Worm (Caenorhabditis elegans) whole organism, late embryonic: ENCODE measurements around the gene cnp-2.

Source experiments
- C08G9.2 ChIP-seq: sonication (generic microtip); optimal IDR thresholded peaks from 2 replicates; lab custom pipeline; 2016; ENCODE audit warnings: mild to moderate bottlenecking, missing genetic modification characterization, moderate library complexity, missing compliant biosample characterization
- F13H6.1 ChIP-seq: sonication (generic microtip); optimal IDR thresholded peaks from 2 replicates; lab custom pipeline; 2016; ENCODE audit warnings: missing genetic modification characterization, missing compliant biosample characterization
- K02D7.2 ChIP-seq: sonication (generic microtip); optimal IDR thresholded peaks from 2 replicates; lab custom pipeline; 2017; ENCODE audit warnings: mild to moderate bottlenecking, missing genetic modification characterization, missing compliant biosample characterization
- K09A11.1 ChIP-seq: sonication (generic microtip); optimal IDR thresholded peaks from 2 replicates; lab custom pipeline; 2017; ENCODE audit warnings: antibody characterized with exemption, mild to moderate bottlenecking, missing genetic modification characterization, missing compliant biosample characterization; ENCODE audit not compliant: insufficient read depth
- T23F11.4 ChIP-seq: fragments of 200-800 bp; sonication (Bioruptor generic); optimal IDR thresholded peaks from 2 replicates; lab custom pipeline; 2018; ENCODE audit warnings: mild to moderate bottlenecking, missing genetic modification characterization, missing compliant biosample characterization
- ahr-1 ChIP-seq: sonication (generic microtip); optimal IDR thresholded peaks from 2 replicates; lab custom pipeline; 2016; ENCODE audit warnings: missing genetic modification characterization, missing compliant biosample characterization
- ama-1 ChIP-seq: fragments of 150-350 bp; optimal IDR thresholded peaks from 2 replicates; lab custom pipeline; 2014
- ceh-14 ChIP-seq: sonication (generic microtip); optimal IDR thresholded peaks from 2 replicates; lab custom pipeline; 2016; ENCODE audit warnings: missing genotype, missing genetic modification characterization, missing compliant biosample characterization
- ceh-18 ChIP-seq: sonication (generic microtip); optimal IDR thresholded peaks from 2 replicates; lab custom pipeline; 2016; ENCODE audit warnings: missing genetic modification characterization, missing compliant biosample characterization
- ceh-19 ChIP-seq: fragments of 200-800 bp; sonication (Bioruptor generic); optimal IDR thresholded peaks from 2 replicates; lab custom pipeline; 2018; ENCODE audit warnings: mild to moderate bottlenecking, missing genetic modification characterization, missing compliant biosample characterization
- ceh-2 ChIP-seq: sonication (generic microtip); optimal IDR thresholded peaks from 2 replicates; lab custom pipeline; 2016; ENCODE audit warnings: missing genotype, missing genetic modification characterization, missing compliant biosample characterization
- ceh-22 ChIP-seq: sonication (generic microtip); optimal IDR thresholded peaks from 2 replicates; lab custom pipeline; 2017; ENCODE audit warnings: missing biosample characterization, missing genetic modification characterization
- ceh-30 ChIP-seq: fragments of 150-350 bp; optimal IDR thresholded peaks from 2 replicates; lab custom pipeline; 2014; ENCODE audit warnings: missing biosample characterization, missing genetic modification characterization
- ceh-31 ChIP-seq: sonication (generic microtip); optimal IDR thresholded peaks from 2 replicates; lab custom pipeline; 2016; ENCODE audit warnings: missing genetic modification characterization, missing compliant biosample characterization
- ceh-34 ChIP-seq: sonication (generic microtip); optimal IDR thresholded peaks from 2 replicates; lab custom pipeline; 2016; ENCODE audit warnings: mild to moderate bottlenecking, missing genetic modification characterization, missing compliant biosample characterization
- ceh-6 ChIP-seq: fragments of 200-800 bp; sonication (Bioruptor generic); optimal IDR thresholded peaks from 2 replicates; lab custom pipeline; 2018; ENCODE audit warnings: mild to moderate bottlenecking, missing genetic modification characterization, missing compliant biosample characterization
- che-1 ChIP-seq: sonication (generic microtip); optimal IDR thresholded peaks from 2 replicates; lab custom pipeline; 2016; ENCODE audit warnings: mild to moderate bottlenecking, missing genetic modification characterization, missing compliant biosample characterization
- dmd-4 ChIP-seq: sonication (generic microtip); optimal IDR thresholded peaks from 2 replicates; lab custom pipeline; 2016; ENCODE audit warnings: borderline replicate concordance, missing genetic modification characterization, missing compliant biosample characterization
- dve-1 ChIP-seq: sonication (generic microtip); optimal IDR thresholded peaks from 2 replicates; lab custom pipeline; 2017; ENCODE audit warnings: antibody characterized with exemption, mild to moderate bottlenecking, missing genetic modification characterization, missing compliant biosample characterization
- elt-2 ChIP-seq: sonication (generic microtip); optimal IDR thresholded peaks from 2 replicates; lab custom pipeline; 2016; ENCODE audit warnings: missing genetic modification reagents, missing genetic modification characterization, missing compliant biosample characterization
- elt-4 ChIP-seq: sonication (generic microtip); optimal IDR thresholded peaks from 2 replicates; lab custom pipeline; 2016; ENCODE audit warnings: missing genetic modification characterization, missing compliant biosample characterization
- ets-4 ChIP-seq: sonication (generic microtip); optimal IDR thresholded peaks from 2 replicates; lab custom pipeline; 2016; ENCODE audit warnings: missing genetic modification characterization, missing compliant biosample characterization
- fkh-10 ChIP-seq: fragments of 150-350 bp; optimal IDR thresholded peaks from 2 replicates; lab custom pipeline; 2014; ENCODE audit warnings: missing biosample characterization, missing genetic modification reagents, missing genetic modification characterization
- fkh-6 ChIP-seq: sonication (generic microtip); optimal IDR thresholded peaks from 2 replicates; lab custom pipeline; 2016; ENCODE audit warnings: missing genetic modification characterization, missing compliant biosample characterization
- gmeb-2 ChIP-seq: sonication (generic microtip); optimal IDR thresholded peaks from 2 replicates; lab custom pipeline; 2016; ENCODE audit warnings: missing genetic modification characterization, inconsistent platforms, missing compliant biosample characterization
- hlh-13 ChIP-seq: fragments of 200-800 bp; sonication (Bioruptor generic); optimal IDR thresholded peaks from 2 replicates; lab custom pipeline; 2018; ENCODE audit warnings: mild to moderate bottlenecking, missing genetic modification characterization, missing compliant biosample characterization
- hlh-30 ChIP-seq: sonication (generic microtip); optimal IDR thresholded peaks from 2 replicates; lab custom pipeline; 2017; ENCODE audit warnings: antibody characterized with exemption, missing genetic modification characterization, missing compliant biosample characterization; ENCODE audit not compliant: insufficient read depth
- hlh-6 ChIP-seq: sonication (generic microtip); optimal IDR thresholded peaks from 2 replicates; lab custom pipeline; 2016; ENCODE audit warnings: missing genotype, missing genetic modification characterization, missing compliant biosample characterization
- lim-6 ChIP-seq: sonication (generic microtip); optimal IDR thresholded peaks from 2 replicates; lab custom pipeline; 2016; ENCODE audit warnings: missing genetic modification characterization, missing compliant biosample characterization
- lin-11 ChIP-seq: fragments of 200-800 bp; sonication (Bioruptor generic); optimal IDR thresholded peaks from 2 replicates; lab custom pipeline; 2018; ENCODE audit warnings: mild to moderate bottlenecking, missing genetic modification characterization, missing compliant biosample characterization
- madf-2 ChIP-seq: sonication (generic microtip); optimal IDR thresholded peaks from 2 replicates; lab custom pipeline; 2017; ENCODE audit warnings: missing genetic modification characterization, missing compliant biosample characterization
- nfya-1 ChIP-seq: sonication (generic microtip); optimal IDR thresholded peaks from 2 replicates; lab custom pipeline; 2017; ENCODE audit warnings: missing genetic modification characterization, mild to moderate bottlenecking, missing compliant biosample characterization, antibody characterized with exemption, moderate library complexity
- npax-4 ChIP-seq: sonication (generic microtip); optimal IDR thresholded peaks from 2 replicates; lab custom pipeline; 2016; ENCODE audit warnings: missing genetic modification characterization, missing compliant biosample characterization
- odd-2 ChIP-seq: sonication (generic microtip); optimal IDR thresholded peaks from 2 replicates; lab custom pipeline; 2017; ENCODE audit warnings: antibody characterized with exemption, mild to moderate bottlenecking, missing genetic modification characterization, missing compliant biosample characterization
- pax-1 ChIP-seq: fragments of 150-350 bp; optimal IDR thresholded peaks from 2 replicates; lab custom pipeline; 2014; ENCODE audit warnings: missing biosample characterization, missing genetic modification characterization
- pha-2 ChIP-seq: sonication (generic microtip); optimal IDR thresholded peaks from 2 replicates; lab custom pipeline; 2017; ENCODE audit warnings: mild to moderate bottlenecking, missing genetic modification characterization, missing compliant biosample characterization
- pha-4 ChIP-seq: fragments of 150-350 bp; optimal IDR thresholded peaks from 2 replicates; lab custom pipeline; 2018; ENCODE audit warnings: missing biosample characterization, missing genetic modification reagents, missing genetic modification characterization
- pqm-1 ChIP-seq: sonication (generic microtip); optimal IDR thresholded peaks from 2 replicates; lab custom pipeline; 2016; ENCODE audit warnings: missing genetic modification characterization, missing compliant biosample characterization
- pros-1 ChIP-seq: fragments of 150-350 bp; optimal IDR thresholded peaks from 2 replicates; lab custom pipeline; 2014; ENCODE audit warnings: missing biosample characterization, missing genetic modification reagents, missing genetic modification characterization
- ref-2 ChIP-seq: sonication (generic microtip); optimal IDR thresholded peaks from 2 replicates; lab custom pipeline; 2016; ENCODE audit warnings: missing genetic modification characterization, missing compliant biosample characterization
- rnt-1 ChIP-seq: sonication (generic microtip); optimal IDR thresholded peaks from 2 replicates; lab custom pipeline; 2016; ENCODE audit warnings: missing genetic modification characterization, missing compliant biosample characterization
- sox-4 ChIP-seq: sonication (generic microtip); optimal IDR thresholded peaks from 2 replicates; lab custom pipeline; 2017; ENCODE audit warnings: mild to moderate bottlenecking, missing genetic modification characterization, inconsistent platforms, missing compliant biosample characterization
- syd-9 ChIP-seq: sonication (generic microtip); optimal IDR thresholded peaks from 2 replicates; lab custom pipeline; 2016; ENCODE audit warnings: mild to moderate bottlenecking, missing genetic modification characterization, moderate library complexity, missing compliant biosample characterization
- tbx-2 ChIP-seq: sonication (generic microtip); optimal IDR thresholded peaks from 2 replicates; lab custom pipeline; 2016; ENCODE audit warnings: missing genetic modification characterization, missing compliant biosample characterization
- tbx-7 ChIP-seq: sonication (generic microtip); optimal IDR thresholded peaks from 2 replicates; lab custom pipeline; 2016; ENCODE audit warnings: missing genotype, missing genetic modification characterization, missing compliant biosample characterization
- ttx-3 ChIP-seq: sonication (generic microtip); optimal IDR thresholded peaks from 2 replicates; lab custom pipeline; 2016; ENCODE audit warnings: missing genetic modification reagents, missing genetic modification characterization, missing compliant biosample characterization
- unc-3 ChIP-seq, 2 experiments: fragments of 200-800 bp in 1 of 2; sonication (Bioruptor generic) in 1 of 2; sonication (generic microtip) in 1 of 2; conservative IDR thresholded peaks in 1 of 2; optimal IDR thresholded peaks in 1 of 2; 2 replicates each; pipeline versions ENCODE4 v1.3.6 to Lab custom; 2016 to 2022; ENCODE audit warnings: missing compliant biosample characterization in 2 of 2, missing genetic modification characterization in 2 of 2, missing genetic modification reagents in 1 of 2
- unc-42 ChIP-seq: sonication (generic microtip); optimal IDR thresholded peaks from 2 replicates; lab custom pipeline; 2016; ENCODE audit warnings: missing genotype, missing genetic modification characterization, missing compliant biosample characterization
- unc-55 ChIP-seq: sonication (generic microtip); optimal IDR thresholded peaks from 2 replicates; lab custom pipeline; 2017; ENCODE audit warnings: missing biosample characterization, missing genetic modification reagents, missing genetic modification characterization
- unc-86 ChIP-seq: sonication (generic microtip); optimal IDR thresholded peaks from 2 replicates; lab custom pipeline; 2016; ENCODE audit warnings: missing genetic modification characterization, missing compliant biosample characterization
- zip-5 ChIP-seq: sonication (generic microtip); optimal IDR thresholded peaks from 2 replicates; lab custom pipeline; 2016; ENCODE audit warnings: missing genetic modification characterization, missing compliant biosample characterization

cnp-2 gene

DNA sequence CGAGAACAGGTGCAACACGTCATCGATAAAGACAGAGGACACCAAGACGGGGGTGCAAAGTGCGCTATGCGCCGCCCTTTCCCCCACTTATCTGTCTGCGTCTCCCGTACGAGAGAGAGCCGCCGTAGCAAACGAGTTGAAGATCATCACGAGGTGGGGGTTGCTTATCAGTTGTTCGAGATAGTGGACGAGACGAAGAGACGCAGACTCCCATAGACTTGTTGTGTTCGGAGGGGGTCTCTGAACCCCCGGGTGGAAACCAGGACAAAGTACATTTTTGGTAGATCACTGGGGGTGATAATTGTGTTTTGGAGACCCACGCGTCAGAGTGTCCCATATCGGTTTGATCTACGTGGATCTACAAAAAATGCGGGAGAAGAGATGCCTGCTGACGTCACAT, 38.2 kb downstream of the cnp-2 start:
- no peak for TF ChIP-seq ets-4 (tag; lab: Kevin White, UChicago)
- no peak for TF ChIP-seq sox-4 (tag; lab: Kevin White, UChicago)
- peak; percentile 21 for TF ChIP-seq ceh-14 (tag; lab: Kevin White, UChicago)
- TF ChIP-seq gmeb-2 (tag; lab: Kevin White, UChicago): no peak
- TF ChIP-seq unc-42 (tag; lab: Kevin White, UChicago): no peak
- TF ChIP-seq ceh-2: no peak
- peak; percentile 63 for TF ChIP-seq ref-2 (tag; lab: Kevin White, UChicago)
- no peak for TF ChIP-seq npax-4
- TF ChIP-seq nfya-1 (tag; lab: Kevin White, UChicago): peak; percentile 38
- no peak for TF ChIP-seq ceh-22 (tag; lab: Kevin White, UChicago)
- TF ChIP-seq fkh-6: no peak
- TF ChIP-seq elt-2: peak; percentile 72
- peak; percentile 66 for TF ChIP-seq ceh-18 (tag; lab: Kevin White, UChicago)
- TF ChIP-seq K02D7.2 (tag; lab: Kevin White, UChicago): no peak
- TF ChIP-seq ama-1 (lab: Kevin White, UChicago): no peak
- peak; percentile 71 for TF ChIP-seq tbx-2 (tag; lab: Kevin White, UChicago)
- no peak for TF ChIP-seq zip-5 (tag; lab: Kevin White, UChicago)
- no peak for TF ChIP-seq che-1 (tag; lab: Kevin White, UChicago)
- no peak for TF ChIP-seq ceh-6 (GFP tag; lab: Kevin White, UChicago)
- no peak for TF ChIP-seq lin-11 (tag; lab: Kevin White, UChicago)
- peak; percentile 13 for TF ChIP-seq unc-55
- no peak for TF ChIP-seq unc-86 (tag; lab: Kevin White, UChicago)
- no peak for TF ChIP-seq C08G9.2 (tag; lab: Kevin White, UChicago)
- TF ChIP-seq hlh-13 (GFP tag; lab: Kevin White, UChicago): no peak
- TF ChIP-seq K09A11.1 (tag; lab: Kevin White, UChicago): no peak
- TF ChIP-seq pqm-1 (tag; lab: Kevin White, UChicago): peak; percentile 10
- peak; percentile 40 for TF ChIP-seq ceh-31
- peak; percentile 34 for TF ChIP-seq madf-2 (tag; lab: Kevin White, UChicago)
- TF ChIP-seq tbx-7 (tag; lab: Kevin White, UChicago): no peak
- TF ChIP-seq odd-2 (tag; lab: Kevin White, UChicago): peak; percentile 7
- no peak for TF ChIP-seq ahr-1 (tag; lab: Kevin White, UChicago)
- no peak for TF ChIP-seq T23F11.4 (GFP tag; lab: Kevin White, UChicago)
- peak; percentile 90 for TF ChIP-seq hlh-30
- TF ChIP-seq ceh-30: no peak
- TF ChIP-seq dmd-4: no peak
- peak; percentile 55 for TF ChIP-seq rnt-1 (tag; lab: Kevin White, UChicago)
- TF ChIP-seq pha-2 (tag; lab: Kevin White, UChicago): no peak
- TF ChIP-seq hlh-6 (tag; lab: Kevin White, UChicago): peak; percentile 77
- TF ChIP-seq pros-1 (tag; lab: Kevin White, UChicago): no peak
- TF ChIP-seq syd-9 (tag; lab: Kevin White, UChicago): no peak
- no peak for TF ChIP-seq elt-4 (tag; lab: Kevin White, UChicago)
- no peak for TF ChIP-seq ceh-34 (tag; lab: Kevin White, UChicago)
- TF ChIP-seq pha-4 (tag; lab: Kevin White, UChicago): no peak
- TF ChIP-seq dve-1 (tag; lab: Kevin White, UChicago): no peak
- TF ChIP-seq, all 69 proteins: peak for 14

ce11 chrII:12799364-12799763, 38.8 kb downstream of the cnp-2 start:
- TF ChIP-seq unc-3 (GFP tag; conservative IDR thresholded peaks at IDR 0.05; lab: Robert Waterston, UW) (no peak), unc-3 (tag; optimal IDR thresholded peaks at IDR 0.05; lab: Kevin White, UChicago) (no peak), madf-2 (tag; lab: Kevin White, UChicago) (no peak), K02D7.2 (tag; lab: Kevin White, UChicago) (no peak), ttx-3 (tag; lab: Kevin White, UChicago) (no peak), pqm-1 (tag; lab: Kevin White, UChicago) (no peak), zip-5 (tag; lab: Kevin White, UChicago) (no peak), fkh-10 (GFP tag; lab: Kevin White, UChicago) (no peak), unc-42 (tag; lab: Kevin White, UChicago) (no peak), elt-4 (tag; lab: Kevin White, UChicago) (no peak), pax-1 (tag; lab: Kevin White, UChicago) (no peak), ceh-19 (GFP tag; lab: Kevin White, UChicago) (no peak), lim-6 (tag; lab: Kevin White, UChicago) (no peak), F13H6.1 (tag; lab: Kevin White, UChicago) (no peak)
